Worm (Caenorhabditis elegans) whole organism, L4 larva: ENCODE data around the gene T26E4.2.
A peak's percentile ranks its signal among the peaks of the same experiment; 100 is the strongest.
"Not testable (repeated sequence)": the region's sequence is repeated elsewhere in the genome, so short reads cannot be mapped to it uniquely, and the experiment has no call there.

Source experiments
- D1046.2 ChIP-seq: fragments of 200-800 bp; sonication (Bioruptor generic); IDR thresholded peaks from 2 replicates; pipeline ENCODE4 v1.3.6; 2022; ENCODE audit warnings: missing genetic modification characterization, missing compliant biosample characterization
- F26F4.8 ChIP-seq: fragments of 200-800 bp; sonication (Bioruptor generic); conservative IDR thresholded peaks from 2 replicates; pipeline ENCODE4 v1.3.6; 2022; ENCODE audit warnings: missing genetic modification characterization, missing compliant biosample characterization
- F44E2.7 ChIP-seq: fragments of 200-800 bp; sonication (Bioruptor generic); IDR thresholded peaks from 2 replicates; pipeline ENCODE4 v2.1.2; 2022; ENCODE audit warnings: missing genetic modification characterization, missing compliant biosample characterization
- F49E8.2 ChIP-seq: sonication (generic microtip); optimal IDR thresholded peaks from 2 replicates; lab custom pipeline; 2016; ENCODE audit warnings: missing compliant biosample characterization, mild to moderate bottlenecking, missing genetic modification characterization, borderline replicate concordance
- T26A8.4 ChIP-seq: fragments of 200-800 bp; sonication (Bioruptor generic); IDR thresholded peaks from 2 replicates; pipeline ENCODE4 v1.3.6; 2022; ENCODE audit warnings: missing genetic modification characterization, missing compliant biosample characterization
- Y105C5A.15 ChIP-seq: fragments of 200-800 bp; sonication (Bioruptor generic); IDR thresholded peaks from 2 replicates; pipeline ENCODE4 v1.3.6; 2022; ENCODE audit warnings: missing genetic modification characterization, missing compliant biosample characterization
- Y48G9A.11 ChIP-seq: fragments of 200-800 bp; sonication (Bioruptor generic); IDR thresholded peaks from 2 replicates; pipeline ENCODE4 v1.3.6; 2022; ENCODE audit warnings: missing genetic modification reagents, missing genetic modification characterization, missing compliant biosample characterization
- Y5F2A.4 ChIP-seq: fragments of 200-800 bp; sonication (Bioruptor generic); optimal IDR thresholded peaks from 2 replicates; lab custom pipeline; 2018; ENCODE audit warnings: mild to moderate bottlenecking, missing genetic modification characterization, missing compliant biosample characterization
- Y75B8A.6 ChIP-seq: fragments of 200-800 bp; sonication (Bioruptor generic); IDR thresholded peaks from 2 replicates; pipeline ENCODE4 v1.3.6; 2022; ENCODE audit warnings: missing genetic modification reagents, missing genetic modification characterization, missing compliant biosample characterization
- ZK337.2 ChIP-seq: fragments of 200-800 bp; sonication (Bioruptor generic); IDR thresholded peaks from 2 replicates; pipeline ENCODE4 v1.3.6; 2022; ENCODE audit warnings: missing genetic modification reagents, missing genetic modification characterization, missing compliant biosample characterization
- aha-1 ChIP-seq: fragments of 150-350 bp; peaks from one replicate; lab custom pipeline; 2014; ENCODE audit warnings: missing biosample characterization, missing genetic modification characterization
- arid-1 ChIP-seq: fragments of 200-800 bp; sonication (Bioruptor generic); conservative IDR thresholded peaks from 2 replicates; pipeline ENCODE4 v1.3.6; 2022; ENCODE audit warnings: missing genetic modification reagents, missing genetic modification characterization, missing compliant biosample characterization
- ceh-20 ChIP-seq: fragments of 200-800 bp; sonication (Bioruptor generic); IDR thresholded peaks from 2 replicates; pipeline ENCODE4 v1.3.6; 2022; ENCODE audit warnings: missing genetic modification reagents, missing genetic modification characterization, missing compliant biosample characterization
- ceh-28 ChIP-seq: fragments of 150-350 bp; optimal IDR thresholded peaks from 2 replicates; lab custom pipeline; 2014; ENCODE audit warnings: missing biosample characterization, missing genetic modification reagents, missing genetic modification characterization
- ceh-32 ChIP-seq: sonication (generic microtip); optimal IDR thresholded peaks from 2 replicates; lab custom pipeline; 2016; ENCODE audit warnings: mild to moderate bottlenecking, missing genetic modification characterization, missing compliant biosample characterization; ENCODE audit not compliant: poor library complexity
- ceh-44 ChIP-seq: fragments of 200-800 bp; sonication (Bioruptor generic); IDR thresholded peaks from 2 replicates; pipeline ENCODE4 v1.3.6; 2022; ENCODE audit warnings: missing genetic modification reagents, missing genetic modification characterization, missing compliant biosample characterization
- ces-1 ChIP-seq: fragments of 150-350 bp; sonication (generic microtip); optimal IDR thresholded peaks from 4 replicates; lab custom pipeline; 2014; ENCODE audit warnings: missing biosample characterization, missing genetic modification reagents, missing genetic modification characterization
- ctbp-1 ChIP-seq: fragments of 200-800 bp; sonication (Bioruptor generic); IDR thresholded peaks from 2 replicates; pipeline ENCODE4 v1.3.6; 2022; ENCODE audit warnings: missing genetic modification reagents, missing genetic modification characterization, missing compliant biosample characterization
- daf-8 ChIP-seq: fragments of 200-800 bp; sonication (Bioruptor generic); IDR thresholded peaks from 2 replicates; pipeline ENCODE4 v1.3.6; 2022; ENCODE audit warnings: missing genetic modification characterization, missing compliant biosample characterization
- dmd-6 ChIP-seq: fragments of 200-800 bp; sonication (Bioruptor generic); IDR thresholded peaks from 2 replicates; pipeline ENCODE4 v1.3.6; 2022; ENCODE audit warnings: missing genetic modification reagents, missing genetic modification characterization, missing compliant biosample characterization
- dmd-8 ChIP-seq: fragments of 200-800 bp; sonication (Bioruptor generic); IDR thresholded peaks from 2 replicates; pipeline ENCODE4 v1.3.6; 2022; ENCODE audit warnings: missing genetic modification characterization, missing compliant biosample characterization
- dmd-9 ChIP-seq: fragments of 200-800 bp; sonication (Bioruptor generic); IDR thresholded peaks from 2 replicates; pipeline ENCODE4 v1.3.6; 2022; ENCODE audit warnings: missing genetic modification reagents, missing genetic modification characterization, missing compliant biosample characterization
- duxl-1 ChIP-seq: sonication (generic microtip); optimal IDR thresholded peaks from 2 replicates; lab custom pipeline; 2016; ENCODE audit warnings: mild to moderate bottlenecking, missing genetic modification characterization, moderate library complexity, missing compliant biosample characterization; ENCODE audit not compliant: poor library complexity
- egl-43 ChIP-seq: fragments of 200-800 bp; sonication (Bioruptor generic); IDR thresholded peaks from 2 replicates; pipeline ENCODE4 v1.3.6; 2022; ENCODE audit warnings: missing genetic modification reagents, missing genetic modification characterization, missing compliant biosample characterization
- lim-7 ChIP-seq: fragments of 200-800 bp; sonication (Bioruptor generic); IDR thresholded peaks from 2 replicates; pipeline ENCODE4 v1.3.6; 2022; ENCODE audit warnings: missing genetic modification characterization, missing compliant biosample characterization
- lin-1 ChIP-seq: fragments of 200-800 bp; sonication (Bioruptor generic); IDR thresholded peaks from 2 replicates; pipeline ENCODE4 v1.3.6; 2022; ENCODE audit warnings: missing genetic modification reagents, missing genetic modification characterization, missing compliant biosample characterization
- lin-29 ChIP-seq: fragments of 200-800 bp; sonication (Bioruptor generic); IDR thresholded peaks from 2 replicates; pipeline ENCODE4 v1.3.6; 2022; ENCODE audit warnings: missing genetic modification reagents, missing genetic modification characterization, missing compliant biosample characterization
- lin-38 ChIP-seq: fragments of 200-800 bp; sonication (Bioruptor generic); IDR thresholded peaks from 2 replicates; pipeline ENCODE4 v1.3.6; 2022; ENCODE audit warnings: missing genetic modification reagents, missing genetic modification characterization, missing compliant biosample characterization
- lin-39 ChIP-seq: fragments of 150-350 bp; optimal IDR thresholded peaks from 2 replicates; lab custom pipeline; 2014; ENCODE audit warnings: missing biosample characterization, missing genetic modification reagents, missing genetic modification characterization
- madf-9 ChIP-seq: fragments of 200-800 bp; sonication (Bioruptor generic); conservative IDR thresholded peaks from 2 replicates; pipeline ENCODE4 v1.3.6; 2022; ENCODE audit warnings: missing genetic modification reagents, missing genetic modification characterization, missing compliant biosample characterization
- mdt-29 ChIP-seq: fragments of 200-800 bp; sonication (Bioruptor generic); IDR thresholded peaks from 2 replicates; pipeline ENCODE4 v1.3.6; 2022; ENCODE audit warnings: missing genetic modification reagents, missing genetic modification characterization, missing compliant biosample characterization
- nhr-41 ChIP-seq: fragments of 200-800 bp; sonication (Bioruptor generic); IDR thresholded peaks from 2 replicates; pipeline ENCODE4 v1.3.6; 2022; ENCODE audit warnings: missing genetic modification reagents, missing genetic modification characterization, missing compliant biosample characterization
- nhr-42 ChIP-seq: fragments of 200-800 bp; sonication (Bioruptor generic); IDR thresholded peaks from 2 replicates; pipeline ENCODE4 v1.3.6; 2022; ENCODE audit warnings: missing genetic modification characterization, missing compliant biosample characterization
- nhr-6 ChIP-seq: fragments of 150-350 bp; optimal IDR thresholded peaks from 2 replicates; lab custom pipeline; 2014; ENCODE audit warnings: missing biosample characterization, missing genetic modification characterization
- pha-4 ChIP-seq, 2 experiments: fragments of 150-350 bp in 1 of 2; fragments of 200-800 bp in 1 of 2; sonication (Bioruptor generic) in 1 of 2; IDR thresholded peaks in 1 of 2; optimal IDR thresholded peaks in 1 of 2; 2 replicates each; pipeline versions ENCODE4 v1.3.6 to Lab custom; 2014 to 2022; ENCODE audit warnings: missing genetic modification characterization in 2 of 2, missing genetic modification reagents in 2 of 2, missing biosample characterization in 1 of 2, missing compliant biosample characterization in 1 of 2
- php-3 ChIP-seq: fragments of 200-800 bp; sonication (Bioruptor generic); IDR thresholded peaks from 2 replicates; pipeline ENCODE4 v1.3.6; 2022; ENCODE audit warnings: missing genetic modification reagents, missing genetic modification characterization, missing compliant biosample characterization
- saeg-2 ChIP-seq: fragments of 200-800 bp; sonication (Bioruptor generic); IDR thresholded peaks from 2 replicates; pipeline ENCODE4 v1.3.6; 2022; ENCODE audit warnings: missing genetic modification reagents, missing genetic modification characterization, missing compliant biosample characterization
- set-16 ChIP-seq: fragments of 200-800 bp; sonication (Bioruptor generic); IDR thresholded peaks from 2 replicates; pipeline ENCODE4 v1.3.6; 2022; ENCODE audit warnings: missing genetic modification reagents, missing genetic modification characterization, missing compliant biosample characterization
- snpc-1.2 ChIP-seq: fragments of 200-800 bp; sonication (Bioruptor generic); IDR thresholded peaks from 2 replicates; pipeline ENCODE4 v1.3.6; 2022; ENCODE audit warnings: missing genetic modification reagents, missing genetic modification characterization, missing compliant biosample characterization
- snpc-4 ChIP-seq: fragments of 150-350 bp; optimal IDR thresholded peaks from 2 replicates; lab custom pipeline; 2014; ENCODE audit warnings: missing biosample characterization, missing genetic modification characterization
- tag-97 ChIP-seq: fragments of 200-800 bp; sonication (Bioruptor generic); IDR thresholded peaks from 2 replicates; pipeline ENCODE4 v1.3.6; 2022; ENCODE audit warnings: missing genetic modification characterization, missing compliant biosample characterization
- vab-7 ChIP-seq: fragments of 200-800 bp; sonication (Bioruptor generic); IDR thresholded peaks from 2 replicates; pipeline ENCODE4 v1.3.6; 2022; ENCODE audit warnings: missing genetic modification reagents, missing genetic modification characterization, missing compliant biosample characterization
- zip-11 ChIP-seq: fragments of 200-800 bp; sonication (Bioruptor generic); IDR thresholded peaks from 2 replicates; pipeline ENCODE4 v1.3.6; 2022; ENCODE audit warnings: missing genetic modification characterization, missing compliant biosample characterization
- ztf-11 ChIP-seq: fragments of 150-350 bp; optimal IDR thresholded peaks from 2 replicates; lab custom pipeline; 2014; ENCODE audit warnings: missing biosample characterization, missing genetic modification characterization

T26E4.2 gene

ce11 chrV:15766122-15766594, 15.0 kb upstream of the T26E4.2 start, which contains the start of the genes haf-3 and F57A10.2 (continued):
- TF ChIP-seq ztf-11 (tag; lab: Kevin White, UChicago) (no peak), snpc-1.2 (GFP tag; lab: Robert Waterston, UW) (peak; percentile 70), ceh-32 (tag; lab: Kevin White, UChicago) (peak; percentile 38), mdt-29 (no peak), duxl-1 (tag; lab: Kevin White, UChicago) (peak; percentile 92), ces-1 (GFP tag; lab: Kevin White, UChicago) (peak; percentile 6), lin-39 (tag; lab: Kevin White, UChicago) (no peak), Y5F2A.4 (peak; percentile 40), F44E2.7 (GFP tag; lab: Robert Waterston, UW) (no peak), lim-7 (GFP tag; lab: Robert Waterston, UW) (no peak), T26A8.4 (GFP tag; lab: Robert Waterston, UW) (peak; percentile 94), ctbp-1 (peak; percentile 80; the same call in 1 of the 2 replicates), nhr-6 (tag; lab: Kevin White, UChicago) (peak; percentile 61), dmd-8 (no peak), daf-8 (GFP tag; lab: Robert Waterston, UW) (no peak), ceh-44 (GFP tag; lab: Robert Waterston, UW) (no peak), ceh-20 (GFP tag; lab: Robert Waterston, UW) (no peak), lin-1 (GFP tag; lab: Robert Waterston, UW) (peak; percentile 55; the same call in 1 of the 2 replicates), snpc-4 (tag; lab: Kevin White, UChicago) (peak; percentile 34), tag-97 (GFP tag; lab: Robert Waterston, UW) (no peak), aha-1 (tag; lab: Kevin White, UChicago) (peak; percentile 76), madf-9 (GFP tag; lab: Robert Waterston, UW) (peak; percentile 56; the same call in 1 of the 2 replicates), ZK337.2 (GFP tag; lab: Robert Waterston, UW) (no peak), ceh-28 (tag; lab: Kevin White, UChicago) (no peak)

ce11 chrV:15767385-15767784, 13.8 kb upstream of the T26E4.2 start:
- TF ChIP-seq lim-7 (GFP tag; lab: Robert Waterston, UW) (peak; percentile 95), nhr-41 (GFP tag; lab: Robert Waterston, UW) (peak; percentile 85), ctbp-1 (peak; percentile 80), saeg-2 (GFP tag; lab: Robert Waterston, UW) (peak; percentile 68; the same call in 1 of the 2 replicates), D1046.2 (GFP tag; lab: Robert Waterston, UW) (peak; percentile 81), pha-4 (GFP tag; IDR thresholded peaks at IDR 0.05; lab: Robert Waterston, UW) (peak; percentile 84), dmd-9 (GFP tag; lab: Robert Waterston, UW) (0 out of 2 replicates have a peak, but pooled peaks have one; percentile 53), ceh-20 (GFP tag; lab: Robert Waterston, UW) (peak; percentile 52; the same call in 1 of the 2 replicates), lin-38 (GFP tag; lab: Robert Waterston, UW) (peak; percentile 82), zip-11 (GFP tag; lab: Robert Waterston, UW) (0 out of 2 replicates have a peak, but pooled peaks have one; percentile 35), mdt-29 (peak; percentile 80), daf-8 (GFP tag; lab: Robert Waterston, UW) (peak; percentile 64; the same call in 1 of the 2 replicates), vab-7 (GFP tag; lab: Robert Waterston, UW) (peak; percentile 77), Y75B8A.6 (peak; percentile 78; the same call in 1 of the 2 replicates), F49E8.2 (peak; percentile 12), Y105C5A.15 (GFP tag; lab: Robert Waterston, UW) (peak; percentile 71; the same call in 1 of the 2 replicates), php-3 (peak; percentile 72), F26F4.8 (GFP tag; lab: Robert Waterston, UW) (peak; percentile 95), egl-43 (GFP tag; lab: Robert Waterston, UW) (peak; percentile 92), set-16 (GFP tag; lab: Robert Waterston, UW) (peak; percentile 55), dmd-6 (GFP tag; lab: Robert Waterston, UW) (0 out of 2 replicates have a peak, but pooled peaks have one; percentile 9), Y48G9A.11 (peak; percentile 75), lin-1 (GFP tag; lab: Robert Waterston, UW) (peak; percentile 66; the same call in 1 of the 2 replicates), ZK337.2 (GFP tag; lab: Robert Waterston, UW) (0 out of 2 replicates have a peak, but pooled peaks have one; percentile 13), snpc-1.2 (GFP tag; lab: Robert Waterston, UW) (peak; percentile 86), ceh-44 (GFP tag; lab: Robert Waterston, UW) (peak; percentile 68; the same call in 1 of the 2 replicates), F44E2.7 (GFP tag; lab: Robert Waterston, UW) (peak; percentile 71; the same call in 1 of the 2 replicates), arid-1 (GFP tag; lab: Robert Waterston, UW) (peak; percentile 89), T26A8.4 (GFP tag; lab: Robert Waterston, UW) (peak; percentile 64; the same call in 1 of the 2 replicates), madf-9 (GFP tag; lab: Robert Waterston, UW) (peak; percentile 45; the same call in 1 of the 2 replicates), lin-29 (GFP tag; lab: Robert Waterston, UW) (peak; percentile 27; the same call in 1 of the 2 replicates), dmd-8 (peak; percentile 94), nhr-42 (peak; percentile 66)
- not testable (repeated sequence) for TF ChIP-seq pha-4 (tag; optimal IDR thresholded peaks at IDR 0.05; lab: Kevin White, UChicago)
